Fruit fly (Drosophila melanogaster): ENCODE measurements around the gene Bdbt.

DNA sequence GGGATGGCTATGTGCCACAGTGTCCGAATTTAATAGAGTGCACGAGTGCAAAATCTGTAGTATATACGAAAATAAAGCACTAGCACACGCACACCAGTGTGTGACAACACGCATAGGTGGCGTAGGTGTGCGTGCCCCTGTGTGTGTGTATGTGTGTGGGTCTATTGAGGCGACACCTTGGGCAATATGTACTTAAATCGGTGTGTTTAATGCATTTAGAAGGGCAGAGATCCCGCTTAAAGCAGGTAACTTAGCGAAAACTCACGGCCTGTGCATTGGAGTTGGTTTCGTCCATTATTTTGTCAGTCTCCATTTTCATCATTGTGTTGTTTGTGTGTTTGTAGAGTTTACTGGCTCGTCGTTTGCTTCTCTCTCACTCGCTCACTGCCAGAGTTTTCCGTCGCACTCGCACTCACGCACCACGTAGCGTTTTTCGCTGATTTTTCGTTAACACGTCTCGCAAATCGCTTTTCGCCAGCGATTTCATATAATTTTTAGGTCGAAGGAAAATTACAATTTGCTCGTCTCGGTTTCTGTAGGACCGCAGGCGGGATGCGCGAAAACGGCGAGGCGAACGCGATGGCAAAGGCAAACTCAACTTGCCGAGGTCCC is 8.1 kb upstream of the Bdbt start:
- TF ChIP-seq CG8478 (optimal IDR thresholded peaks at IDR 0.05) (no peak), CTCF (optimal IDR thresholded peaks at IDR 0.05) (peak in 1 of 2 experiments; percentile 37)
